Worm (Caenorhabditis elegans) whole organism, midembryonic: Measurements from ENCODE around the gene M60.6.

Source experiments
- klf-2 ChIP-seq: fragments of 200-800 bp; sonication (Bioruptor generic); conservative IDR thresholded peaks from 2 replicates; pipeline ENCODE4 v1.3.6; 2022; ENCODE audit warnings: missing genetic modification reagents, missing genetic modification characterization, missing compliant biosample characterization
- med-1 ChIP-seq: sonication (generic microtip); optimal IDR thresholded peaks from 2 replicates; lab custom pipeline; 2017; ENCODE audit warnings: missing genetic modification characterization, mild to moderate bottlenecking, missing compliant biosample characterization, antibody characterized with exemption, missing genetic modification reagents; ENCODE audit not compliant: insufficient read depth

DNA sequence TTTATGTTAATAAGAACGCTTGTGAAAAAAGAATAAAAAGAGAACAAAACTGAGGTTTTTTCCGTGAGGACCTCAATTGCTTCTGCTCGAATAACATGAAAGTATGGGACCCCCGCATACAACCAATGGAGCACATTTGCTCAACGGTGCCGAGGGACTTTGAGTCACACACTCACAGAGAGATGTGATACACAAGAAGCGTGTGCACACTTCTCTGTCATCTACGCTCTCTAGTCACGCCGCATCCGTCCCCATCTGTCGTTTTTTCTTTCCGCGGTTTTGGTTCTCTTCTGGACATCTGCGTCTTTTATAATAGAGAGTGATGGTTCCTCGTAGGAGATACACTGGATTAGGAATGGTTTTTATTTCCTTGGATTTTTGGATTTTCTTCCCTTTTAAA lies 46.3 kb downstream of the M60.6 start:
- TF ChIP-seq med-1 (GFP tag; lab: Kevin White, UChicago) (no peak), klf-2 (GFP tag; lab: Robert Waterston, UW) (no peak)
